Fruit fly (Drosophila melanogaster): Measurements from ENCODE around the gene CG14325.

dm6 chr3R:17594086-17594485, 32.8 kb upstream of the CG14325 start, which contains the start of gene Sgs5bis:
- no peak for TF ChIP-seq CG34367 (tag; optimal IDR thresholded peaks at IDR 0.05)
- no peak for TF ChIP-seq fd96Ca (GFP tag; IDR thresholded peaks at IDR 0.05)
